Fruit fly (Drosophila melanogaster) whole organism, embryonic: Measurements from ENCODE around the gene sr.

ENCODE experiments used
- CG11093 ChIP-seq: fragments of 200-800 bp; sonication (Bioruptor generic); IDR thresholded peaks from 3 replicates; pipeline ENCODE4 v1.3.6; 2022; ENCODE audit warnings: missing biosample characterization, missing genetic modification characterization
- CG6175 ChIP-seq: fragments of 200-800 bp; sonication (Bioruptor generic); IDR thresholded peaks from 3 replicates; pipeline ENCODE4 v1.3.6; 2022; ENCODE audit warnings: missing biosample characterization, missing genetic modification characterization
- Dfd ChIP-seq, 2 experiments: fragments of >200 bp; optimal IDR thresholded peaks; 2 replicates each; lab custom pipeline; 2017; ENCODE audit warnings: missing biosample characterization in 2 of 2, missing genetic modification characterization in 2 of 2
- NC2β ChIP-seq: fragments of 200-800 bp; sonication (Bioruptor generic); optimal IDR thresholded peaks from 2 replicates; lab custom pipeline; 2016; ENCODE audit warnings: missing biosample characterization, missing genetic modification characterization
- cad ChIP-seq: fragments of >200 bp; optimal IDR thresholded peaks from 2 replicates; lab custom pipeline; 2017; ENCODE audit warnings: missing biosample characterization, missing genetic modification characterization
- cas ChIP-seq: fragments of 200-800 bp; sonication (Bioruptor generic); IDR thresholded peaks from 2 replicates; pipeline ENCODE4 v1.3.6; 2022; ENCODE audit warnings: missing biosample characterization, missing genetic modification characterization
- ind ChIP-seq: fragments of 200-800 bp; sonication (Bioruptor generic); optimal IDR thresholded peaks from 3 replicates; lab custom pipeline; 2016; ENCODE audit warnings: missing biosample characterization, missing genetic modification characterization
- psq ChIP-seq: fragments of 200-800 bp; sonication (Bioruptor generic); optimal IDR thresholded peaks from 2 replicates; lab custom pipeline; 2017; ENCODE audit warnings: missing biosample characterization, missing genetic modification characterization
- tgo ChIP-seq: fragments of 200-800 bp; sonication (Bioruptor generic); IDR thresholded peaks from 3 replicates; pipeline ENCODE4 v1.3.6; 2022; ENCODE audit warnings: missing biosample characterization, missing genetic modification characterization
- tna ChIP-seq: fragments of 200-800 bp; sonication (Bioruptor generic); IDR thresholded peaks from 2 replicates; pipeline ENCODE4 v1.3.6; 2022; ENCODE audit warnings: missing biosample characterization, missing genetic modification characterization; ENCODE audit not compliant: partially characterized antibody

DNA sequence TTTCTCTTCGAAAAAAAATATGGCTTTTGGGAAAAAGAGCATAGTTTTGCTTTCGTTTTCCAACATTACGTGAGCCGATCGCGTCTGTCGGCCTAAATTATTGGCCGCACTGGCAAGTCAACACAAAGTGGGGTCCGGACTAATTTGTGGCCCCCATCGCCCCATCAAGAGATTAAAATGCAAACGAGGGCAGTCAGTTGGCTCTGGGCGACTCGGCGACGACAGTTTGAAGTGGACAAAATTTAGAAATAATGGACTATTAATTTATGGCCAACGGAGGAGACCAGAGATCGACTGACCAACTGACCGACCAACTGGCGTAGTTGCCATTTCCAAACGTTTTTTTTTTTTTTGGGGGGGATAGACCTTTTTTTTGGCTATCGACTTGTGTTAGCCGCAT lies 7.3 kb upstream of the sr start:
- TF ChIP-seq ind (GFP tag; lab: Kevin White, UChicago), result no peak
- TF ChIP-seq cas (GFP tag; lab: Robert Waterston, UW), result no peak
- TF ChIP-seq CG6175, result no peak
- TF ChIP-seq NC2β (GFP tag; lab: Kevin White, UChicago), result no peak
- TF ChIP-seq cad (GFP tag; lab: Kevin White, UChicago), result no peak
- no peak for TF ChIP-seq tna (GFP tag; lab: Robert Waterston, UW)
- TF ChIP-seq Dfd (GFP tag; optimal IDR thresholded peaks at IDR 0.05; lab: Kevin White, UChicago), result no peak
- TF ChIP-seq CG11093, result no peak
- no peak for TF ChIP-seq psq (GFP tag; lab: Kevin White, UChicago)
- no peak for TF ChIP-seq tgo
